Worm (Caenorhabditis elegans) whole organism, L4/young adult: ENCODE measurements around the gene ZK721.3.

Source experiments
- W03F9.2 ChIP-seq: fragments of 150-350 bp; optimal IDR thresholded peaks from 2 replicates; lab custom pipeline; 2014; ENCODE audit warnings: missing biosample characterization, missing genetic modification characterization
- him-1 ChIP-seq: sonication (generic microtip); optimal IDR thresholded peaks from 2 replicates; lab custom pipeline; 2016; ENCODE audit warnings: missing genotype, missing genetic modification reagents, missing genetic modification characterization, missing compliant biosample characterization

DNA sequence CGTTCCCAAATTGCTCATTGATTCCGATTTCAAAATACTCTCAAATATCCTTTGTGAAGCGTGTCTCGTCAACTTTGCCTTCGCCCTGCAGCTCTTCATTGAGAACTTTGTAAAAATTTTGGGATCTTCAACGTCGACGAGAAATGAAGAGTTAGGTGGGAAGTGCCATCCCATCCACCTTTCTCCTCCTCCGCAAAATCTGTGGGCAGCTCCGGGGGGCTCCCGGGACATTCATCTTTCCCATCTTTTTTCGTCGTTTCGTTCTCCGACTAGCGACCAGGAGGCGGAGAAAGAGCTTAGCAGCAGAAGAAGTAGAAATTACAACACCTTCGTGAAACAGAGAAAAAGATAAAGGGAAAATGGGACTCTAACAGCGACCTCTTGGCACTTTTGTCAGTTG is 21.4 kb upstream of the ZK721.3 start:
- TF ChIP-seq W03F9.2 (tag; lab: Kevin White, UChicago) (no peak), him-1 (no peak)
